Worm (Caenorhabditis elegans) whole organism, L2 larva: Measurements from ENCODE around the gene nifk-1.
A peak's percentile ranks its signal among the peaks of the same experiment; 100 is the strongest.

Experiments
- C34F6.9 ChIP-seq: fragments of 150-350 bp; optimal IDR thresholded peaks from 2 replicates; lab custom pipeline; 2014; ENCODE audit warnings: missing biosample characterization, missing genetic modification characterization
- F13H6.1 ChIP-seq: sonication (generic microtip); optimal IDR thresholded peaks from 2 replicates; lab custom pipeline; 2016; ENCODE audit warnings: missing genetic modification characterization, missing compliant biosample characterization
- Y55F3AM.14 ChIP-seq: fragments of 200-800 bp; sonication (Bioruptor generic); optimal IDR thresholded peaks from 2 replicates; lab custom pipeline; 2018; ENCODE audit warnings: mild to moderate bottlenecking, missing genetic modification characterization, missing compliant biosample characterization
- ZK546.5 ChIP-seq: sonication (generic microtip); optimal IDR thresholded peaks from 2 replicates; lab custom pipeline; 2017; ENCODE audit warnings: missing biosample characterization, missing genetic modification characterization
- alr-1 ChIP-seq: fragments of 150-350 bp; optimal IDR thresholded peaks from 2 replicates; lab custom pipeline; 2014; ENCODE audit warnings: missing biosample characterization, missing genetic modification characterization
- ama-1 ChIP-seq: fragments of 150-350 bp; optimal IDR thresholded peaks from 2 replicates; lab custom pipeline; 2018; ENCODE audit warnings: inconsistent platforms
- blmp-1 ChIP-seq: sonication (generic microtip); optimal IDR thresholded peaks from 2 replicates; lab custom pipeline; 2017; ENCODE audit warnings: missing genetic modification characterization, mild to moderate bottlenecking, missing compliant biosample characterization, antibody characterized with exemption, moderate library complexity; ENCODE audit not compliant: insufficient read depth
- ceh-16 ChIP-seq: fragments of 150-350 bp; optimal IDR thresholded peaks from 2 replicates; lab custom pipeline; 2014; ENCODE audit warnings: missing biosample characterization, missing genetic modification characterization
- crh-2 ChIP-seq: sonication (generic microtip); optimal IDR thresholded peaks from 2 replicates; lab custom pipeline; 2017; ENCODE audit warnings: missing biosample characterization, missing genetic modification characterization
- dmd-4 ChIP-seq: sonication (generic microtip); optimal IDR thresholded peaks from 2 replicates; lab custom pipeline; 2017; ENCODE audit warnings: missing biosample characterization, missing genetic modification characterization
- elt-1 ChIP-seq: fragments of 150-350 bp; optimal IDR thresholded peaks from 2 replicates; lab custom pipeline; 2014; ENCODE audit warnings: missing biosample characterization, missing genetic modification characterization
- elt-3 ChIP-seq: sonication (generic microtip); optimal IDR thresholded peaks from 2 replicates; lab custom pipeline; 2017; ENCODE audit warnings: missing biosample characterization, missing genetic modification characterization
- fos-1 ChIP-seq: fragments of 150-350 bp; optimal IDR thresholded peaks from 2 replicates; lab custom pipeline; 2014; ENCODE audit warnings: missing biosample characterization, missing genetic modification characterization
- lin-11 ChIP-seq: fragments of 150-350 bp; sonication (generic microtip); optimal IDR thresholded peaks from 2 replicates; lab custom pipeline; 2014; ENCODE audit warnings: missing biosample characterization, missing genetic modification characterization, inconsistent platforms, mixed read lengths
- lin-13 ChIP-seq: fragments of 150-350 bp; optimal IDR thresholded peaks from 2 replicates; lab custom pipeline; 2014; ENCODE audit warnings: missing biosample characterization, missing genetic modification reagents, missing genetic modification characterization
- lin-39 ChIP-seq: fragments of 150-350 bp; optimal IDR thresholded peaks from 2 replicates; lab custom pipeline; 2014; ENCODE audit warnings: missing biosample characterization, missing genetic modification reagents, missing genetic modification characterization
- lsy-2 ChIP-seq, 2 experiments: fragments of 150-350 bp in 1 of 2; sonication (generic microtip) in 1 of 2; optimal IDR thresholded peaks; 2 replicates each; lab custom pipeline; 2014 to 2017; ENCODE audit warnings: missing biosample characterization in 2 of 2, missing genetic modification characterization in 2 of 2
- mab-5 ChIP-seq: fragments of 150-350 bp; optimal IDR thresholded peaks from 2 replicates; lab custom pipeline; 2014; ENCODE audit warnings: missing biosample characterization, missing genetic modification characterization
- mdl-1 ChIP-seq, 2 experiments: fragments of 150-350 bp in 1 of 2; sonication (generic microtip) in 1 of 2; optimal IDR thresholded peaks; 2 replicates each; lab custom pipeline; 2017; ENCODE audit warnings: missing biosample characterization in 2 of 2, missing genetic modification characterization in 2 of 2
- nhr-12 ChIP-seq: fragments of 150-350 bp; optimal IDR thresholded peaks from 2 replicates; lab custom pipeline; 2014; ENCODE audit warnings: missing biosample characterization, missing genetic modification characterization
- nhr-129 ChIP-seq: fragments of 150-350 bp; optimal IDR thresholded peaks from 2 replicates; lab custom pipeline; 2014; ENCODE audit warnings: missing biosample characterization, missing genetic modification characterization
- nhr-21 ChIP-seq: fragments of 150-350 bp; optimal IDR thresholded peaks from 2 replicates; lab custom pipeline; 2014; ENCODE audit warnings: missing biosample characterization, missing genetic modification characterization
- nhr-25 ChIP-seq: fragments of 150-350 bp; sonication (generic microtip); optimal IDR thresholded peaks from 3 replicates; lab custom pipeline; 2014; ENCODE audit warnings: missing biosample characterization, missing genetic modification characterization
- nhr-6 ChIP-seq: fragments of 150-350 bp; optimal IDR thresholded peaks from 2 replicates; lab custom pipeline; 2014; ENCODE audit warnings: missing biosample characterization, missing genetic modification characterization
- nhr-77 ChIP-seq: fragments of 150-350 bp; optimal IDR thresholded peaks from 2 replicates; lab custom pipeline; 2014; ENCODE audit warnings: missing biosample characterization, missing genetic modification characterization
- peb-1 ChIP-seq: fragments of 150-350 bp; optimal IDR thresholded peaks from 2 replicates; lab custom pipeline; 2014; ENCODE audit warnings: missing biosample characterization, missing genetic modification characterization
- sem-4 ChIP-seq: fragments of 150-350 bp; optimal IDR thresholded peaks from 2 replicates; lab custom pipeline; 2014; ENCODE audit warnings: missing biosample characterization, missing genetic modification reagents, missing genetic modification characterization
- sma-3 ChIP-seq: sonication (generic microtip); optimal IDR thresholded peaks from 2 replicates; lab custom pipeline; 2016; ENCODE audit warnings: missing genetic modification reagents, missing genetic modification characterization, missing compliant biosample characterization
- sma-9 ChIP-seq, 2 experiments: fragments of 150-350 bp in 1 of 2; sonication (generic microtip) in 1 of 2; optimal IDR thresholded peaks; 2 replicates each; lab custom pipeline; 2014 to 2016; ENCODE audit warnings: missing genetic modification characterization in 2 of 2, mild to moderate bottlenecking in 1 of 2, missing biosample characterization in 1 of 2, missing compliant biosample characterization in 1 of 2, missing genetic modification reagents in 1 of 2, moderate library complexity in 1 of 2
- snpc-4 ChIP-seq: fragments of 150-350 bp; optimal IDR thresholded peaks from 2 replicates; lab custom pipeline; 2014; ENCODE audit warnings: missing biosample characterization, missing genetic modification characterization
- unc-55 ChIP-seq: fragments of 150-350 bp; sonication (generic microtip); optimal IDR thresholded peaks from 3 replicates; lab custom pipeline; 2014; ENCODE audit warnings: missing biosample characterization, missing genetic modification reagents, missing genetic modification characterization
- unc-62 ChIP-seq: fragments of 150-350 bp; optimal IDR thresholded peaks from 2 replicates; lab custom pipeline; 2014; ENCODE audit warnings: missing biosample characterization, missing genetic modification reagents, missing genetic modification characterization
- zag-1 ChIP-seq: fragments of 150-350 bp; optimal IDR thresholded peaks from 2 replicates; lab custom pipeline; 2014; ENCODE audit warnings: missing biosample characterization, missing genetic modification characterization

Gene nifk-1

ce11 chrIII:4666753-4667400 lies 26.2 kb downstream of the nifk-1 start:
- peak; percentile 47 for TF ChIP-seq nhr-21 (tag; lab: Kevin White, UChicago)
- TF ChIP-seq nhr-129 (tag; lab: Kevin White, UChicago) = peak; percentile 61
- TF ChIP-seq F13H6.1 = peak; percentile 65
- TF ChIP-seq sma-3 (GFP tag; lab: Kevin White, UChicago) = peak; percentile 52
- TF ChIP-seq nhr-12 (tag; lab: Kevin White, UChicago) = no peak
- TF ChIP-seq ZK546.5 (tag; lab: Kevin White, UChicago) = no peak
- peak; percentile 25 for TF ChIP-seq crh-2 (tag; lab: Kevin White, UChicago)
- peak; percentile 5 to 15 for TF ChIP-seq mdl-1 (tag; optimal IDR thresholded peaks at IDR 0.05; lab: Kevin White, UChicago)
- peak in 1 of 2 experiments; percentile 52 for TF ChIP-seq lsy-2 (tag; optimal IDR thresholded peaks at IDR 0.05; lab: Kevin White, UChicago)
- peak; percentile 70 for TF ChIP-seq C34F6.9 (tag; lab: Kevin White, UChicago)
- no peak for TF ChIP-seq lin-39 (tag; lab: Kevin White, UChicago)
- TF ChIP-seq ceh-16 (tag; lab: Kevin White, UChicago) = peak; percentile 2
- peak; percentile 34 for TF ChIP-seq nhr-6
- no peak for TF ChIP-seq nhr-77 (tag; lab: Kevin White, UChicago)
- peak; percentile 73 for TF ChIP-seq nhr-25 (tag; lab: Kevin White, UChicago)
- TF ChIP-seq sem-4 = no peak
- TF ChIP-seq zag-1 (tag; lab: Kevin White, UChicago) = peak; percentile 46
- TF ChIP-seq unc-55 (GFP tag; lab: Kevin White, UChicago) = peak; percentile 67
- peak; percentile 29 for TF ChIP-seq lin-13 (GFP tag; lab: Kevin White, UChicago)
- TF ChIP-seq fos-1 (tag; lab: Kevin White, UChicago) = peak; percentile 7
- peak; percentile 49 for TF ChIP-seq sma-9 (GFP tag; optimal IDR thresholded peaks at IDR 0.05; lab: Kevin White, UChicago)
- TF ChIP-seq sma-9 (tag; optimal IDR thresholded peaks at IDR 0.05; lab: Kevin White, UChicago) = no peak

- TF ChIP-seq Y55F3AM.14 (no peak), ceh-16 (tag; lab: Kevin White, UChicago) (no peak), sma-9 (GFP tag; optimal IDR thresholded peaks at IDR 0.05; lab: Kevin White, UChicago) (no peak), sma-9 (tag; optimal IDR thresholded peaks at IDR 0.05; lab: Kevin White, UChicago) (no peak)
- TF ChIP-seq, all 48 proteins: peak for 0
These were observed 27.8 kb downstream of the nifk-1 start, which contains the start of gene T23F11.4 for ce11 chrIII:4665272-4665671. TSS of gene T23F11.4 (minus strand) at chrIII:4665372.

ce11 chrIII:4659426-4659825 lies 33.7 kb downstream of the nifk-1 start:
- TF ChIP-seq mab-5 (tag; lab: Kevin White, UChicago) (no peak), crh-2 (tag; lab: Kevin White, UChicago) (peak; percentile 36)

ce11 chrIII:4658384-4658844 lies 34.7 kb downstream of the nifk-1 start, which contains the start of gene cdka-1:
TSS of gene cdka-1 (plus strand) at chrIII:4658794.
- TF ChIP-seq ama-1 (no peak), nhr-21 (tag; lab: Kevin White, UChicago) (no peak), unc-62 (GFP tag; lab: Kevin White, UChicago) (no peak), sem-4 (peak; percentile 37), fos-1 (tag; lab: Kevin White, UChicago) (no peak), sma-3 (GFP tag; lab: Kevin White, UChicago) (no peak), unc-55 (GFP tag; lab: Kevin White, UChicago) (peak; percentile 77), dmd-4 (tag; lab: Kevin White, UChicago) (no peak), elt-3 (no peak), crh-2 (tag; lab: Kevin White, UChicago) (peak; percentile 23), snpc-4 (tag; lab: Kevin White, UChicago) (no peak), zag-1 (tag; lab: Kevin White, UChicago) (peak; percentile 77), lsy-2 (tag; optimal IDR thresholded peaks at IDR 0.05; lab: Kevin White, UChicago) (peak in 1 of 2 experiments; percentile 59), sma-9 (GFP tag; optimal IDR thresholded peaks at IDR 0.05; lab: Kevin White, UChicago) (peak; percentile 55), sma-9 (tag; optimal IDR thresholded peaks at IDR 0.05; lab: Kevin White, UChicago) (no peak), C34F6.9 (tag; lab: Kevin White, UChicago) (peak; percentile 63), elt-1 (no peak)
- TF ChIP-seq, all 48 proteins: peak for 7

ce11 chrIII:4657386-4657785 lies 35.7 kb downstream of the nifk-1 start:
- TF ChIP-seq alr-1 (tag; lab: Kevin White, UChicago) (no peak), peb-1 (tag; lab: Kevin White, UChicago) (no peak), unc-62 (GFP tag; lab: Kevin White, UChicago) (no peak), mab-5 (tag; lab: Kevin White, UChicago) (no peak), lsy-2 (tag; optimal IDR thresholded peaks at IDR 0.05; lab: Kevin White, UChicago) (no peak), C34F6.9 (tag; lab: Kevin White, UChicago) (no peak), lin-39 (tag; lab: Kevin White, UChicago) (no peak), blmp-1 (tag; lab: Kevin White, UChicago) (no peak), lin-11 (tag; lab: Kevin White, UChicago) (no peak), lin-13 (GFP tag; lab: Kevin White, UChicago) (no peak), F13H6.1 (no peak), elt-1 (no peak), nhr-77 (tag; lab: Kevin White, UChicago) (no peak), elt-3 (no peak), ama-1 (no peak)
